Fruit fly (Drosophila melanogaster) whole organism, embryonic: ENCODE results near the gene DCTN6-p27.
A peak's percentile ranks its signal among the peaks of the same experiment; 100 is the strongest.

Experiments
- Asciz ChIP-seq: fragments of 200-800 bp; sonication (Bioruptor generic); optimal IDR thresholded peaks from 2 replicates; lab custom pipeline; 2017; ENCODE audit warnings: missing biosample characterization, mild to moderate bottlenecking, missing genetic modification characterization, missing genetic modification reagents
- Bdp1 ChIP-seq: fragments of 200-800 bp; sonication (Bioruptor generic); optimal IDR thresholded peaks from 3 replicates; lab custom pipeline; 2016; ENCODE audit warnings: missing biosample characterization, missing genetic modification characterization
- Blimp-1 ChIP-seq: fragments of 200-800 bp; sonication (Bioruptor generic); optimal IDR thresholded peaks from 3 replicates; lab custom pipeline; 2018; ENCODE audit warnings: missing biosample characterization, missing genetic modification characterization, mild to moderate bottlenecking, moderate library complexity, missing genetic modification reagents
- CG10274 ChIP-seq: fragments of 200-800 bp; sonication (Bioruptor generic); optimal IDR thresholded peaks from 3 replicates; lab custom pipeline; 2017; ENCODE audit warnings: missing biosample characterization, mild to moderate bottlenecking, missing genetic modification characterization
- CG11723 ChIP-seq: fragments of 200-800 bp; sonication (Bioruptor generic); optimal IDR thresholded peaks from 2 replicates; lab custom pipeline; 2017; ENCODE audit warnings: missing biosample characterization, mild to moderate bottlenecking, missing genetic modification characterization
- CG12299 ChIP-seq: fragments of 200-800 bp; sonication (Bioruptor generic); optimal IDR thresholded peaks from 2 replicates; lab custom pipeline; 2018; ENCODE audit warnings: missing biosample characterization, mild to moderate bottlenecking, missing genetic modification characterization
- CG13296 ChIP-seq: fragments of 200-800 bp; sonication (Bioruptor generic); optimal IDR thresholded peaks from 3 replicates; lab custom pipeline; 2018; ENCODE audit warnings: missing biosample characterization, mild to moderate bottlenecking, missing genetic modification characterization
- CG13424 ChIP-seq: fragments of 200-800 bp; sonication (Bioruptor generic); optimal IDR thresholded peaks from 2 replicates; lab custom pipeline; 2019; ENCODE audit warnings: missing biosample characterization, mild to moderate bottlenecking, missing genetic modification characterization, moderate library complexity
- CG13624 ChIP-seq: fragments of 200-800 bp; sonication (Bioruptor generic); optimal IDR thresholded peaks from 2 replicates; lab custom pipeline; 2016; ENCODE audit warnings: missing biosample characterization, missing genetic modification characterization
- CG16779 ChIP-seq: fragments of 200-800 bp; sonication (Bioruptor generic); IDR thresholded peaks from 2 replicates; pipeline ENCODE4 v1.3.6; 2022; ENCODE audit warnings: missing biosample characterization, missing genetic modification characterization
- CG16863 ChIP-seq: fragments of 200-800 bp; sonication (Bioruptor generic); optimal IDR thresholded peaks from 3 replicates; lab custom pipeline; 2016; ENCODE audit warnings: missing biosample characterization, missing genetic modification characterization
- CG1792 ChIP-seq: fragments of 200-800 bp; sonication (Bioruptor generic); optimal IDR thresholded peaks from 2 replicates; lab custom pipeline; 2016; ENCODE audit warnings: missing biosample characterization, missing genetic modification characterization
- CG2116 ChIP-seq: fragments of 200-800 bp; sonication (Bioruptor generic); optimal IDR thresholded peaks from 3 replicates; lab custom pipeline; 2018; ENCODE audit warnings: missing biosample characterization, mild to moderate bottlenecking, missing genetic modification characterization
- CG2199 ChIP-seq: fragments of 200-800 bp; sonication (Bioruptor generic); IDR thresholded peaks from 3 replicates; pipeline ENCODE4 v1.3.6; 2022; ENCODE audit warnings: missing biosample characterization, missing genetic modification characterization
- CG34376 ChIP-seq: fragments of 200-800 bp; sonication (Bioruptor generic); optimal IDR thresholded peaks from 2 replicates; lab custom pipeline; 2018; ENCODE audit warnings: missing biosample characterization, mild to moderate bottlenecking, missing genetic modification characterization
- CG42726 ChIP-seq: fragments of 200-800 bp; sonication (Bioruptor generic); IDR thresholded peaks from 2 replicates; pipeline ENCODE4 v1.3.6; 2022; ENCODE audit warnings: missing biosample characterization, missing genetic modification characterization; ENCODE audit not compliant: partially characterized antibody
- CG4854 ChIP-seq: fragments of 200-800 bp; sonication (Bioruptor generic); optimal IDR thresholded peaks from 2 replicates; lab custom pipeline; 2016; ENCODE audit warnings: missing biosample characterization, missing genetic modification characterization, inconsistent platforms
- CG7271 ChIP-seq: fragments of 200-800 bp; sonication (Bioruptor generic); optimal IDR thresholded peaks from 2 replicates; lab custom pipeline; 2018; ENCODE audit warnings: missing biosample characterization, mild to moderate bottlenecking, missing genetic modification characterization, moderate library complexity
- CG7963 ChIP-seq: fragments of 200-800 bp; sonication (Bioruptor generic); IDR thresholded peaks from 3 replicates; pipeline ENCODE4 v1.3.6; 2022; ENCODE audit warnings: missing biosample characterization, missing genetic modification characterization; ENCODE audit not compliant: partially characterized antibody
- CG9609 ChIP-seq: fragments of 200-800 bp; sonication (Bioruptor generic); optimal IDR thresholded peaks from 3 replicates; lab custom pipeline; 2016; ENCODE audit warnings: missing biosample characterization, missing genetic modification characterization
- CG9817 ChIP-seq: fragments of 200-800 bp; sonication (Bioruptor generic); optimal IDR thresholded peaks from 2 replicates; lab custom pipeline; 2018; ENCODE audit warnings: missing biosample characterization, mild to moderate bottlenecking, missing genetic modification characterization, moderate library complexity
- CkIIα-i1 ChIP-seq: fragments of 200-800 bp; sonication (Bioruptor generic); IDR thresholded peaks from 2 replicates; pipeline ENCODE4 v1.3.6; 2022; ENCODE audit warnings: missing biosample characterization, missing genetic modification characterization
- D ChIP-seq, 2 experiments: fragments of 200-800 bp in 1 of 2; fragments of >200 bp in 1 of 2; sonication (Bioruptor generic) in 1 of 2; optimal IDR thresholded peaks; 2 replicates in 1 of 2; 3 replicates in 1 of 2; lab custom pipeline; 2017; ENCODE audit warnings: mild to moderate bottlenecking in 1 of 2, missing biosample characterization in 1 of 2, missing genetic modification characterization in 1 of 2, missing genetic modification reagents in 1 of 2
- H15 ChIP-seq: fragments of 200-800 bp; sonication (Bioruptor generic); IDR thresholded peaks from 3 replicates; pipeline ENCODE4 v1.3.6; 2022; ENCODE audit warnings: missing biosample characterization, missing genetic modification characterization
- Hand ChIP-seq: fragments of 200-800 bp; sonication (Bioruptor generic); optimal IDR thresholded peaks from 2 replicates; lab custom pipeline; 2017; ENCODE audit warnings: mild to moderate bottlenecking, missing biosample characterization, missing genetic modification reagents, missing genetic modification characterization
- Hmx ChIP-seq: fragments of 200-800 bp; sonication (Bioruptor generic); optimal IDR thresholded peaks from 2 replicates; lab custom pipeline; 2016; ENCODE audit warnings: missing biosample characterization, missing genetic modification characterization
- MESR4 ChIP-seq: fragments of 200-800 bp; sonication (Bioruptor generic); optimal IDR thresholded peaks from 2 replicates; lab custom pipeline; 2018; ENCODE audit warnings: missing biosample characterization, mild to moderate bottlenecking, missing genetic modification characterization, moderate library complexity
- NK7.1 ChIP-seq: fragments of 200-800 bp; sonication (Bioruptor generic); optimal IDR thresholded peaks from 3 replicates; lab custom pipeline; 2016; ENCODE audit warnings: missing biosample characterization, missing genetic modification characterization
- Oaz ChIP-seq: fragments of 200-800 bp; sonication (Bioruptor generic); IDR thresholded peaks from 2 replicates; pipeline ENCODE4 v1.3.6; 2022; ENCODE audit warnings: missing biosample characterization, missing genetic modification characterization
- Pdp1 ChIP-seq, 2 experiments: fragments of 200-800 bp; sonication (Bioruptor generic); optimal IDR thresholded peaks; 3 replicates each; lab custom pipeline; 2016; ENCODE audit warnings: missing biosample characterization in 2 of 2, missing genetic modification characterization in 2 of 2, mild to moderate bottlenecking in 1 of 2, moderate library complexity in 1 of 2
- Rfx ChIP-seq: fragments of 200-800 bp; sonication (Bioruptor generic); IDR thresholded peaks from 2 replicates; pipeline ENCODE4 v1.3.6; 2022; ENCODE audit warnings: missing biosample characterization, missing genetic modification characterization
- YL-1 ChIP-seq: fragments of 200-800 bp; sonication (Bioruptor generic); optimal IDR thresholded peaks from 3 replicates; lab custom pipeline; 2017; ENCODE audit warnings: missing biosample characterization, mild to moderate bottlenecking, missing genetic modification characterization
- abd-A ChIP-seq: fragments of 200-800 bp; sonication (Bioruptor generic); optimal IDR thresholded peaks from 3 replicates; lab custom pipeline; 2019; ENCODE audit warnings: missing biosample characterization, mild to moderate bottlenecking, missing genetic modification characterization, moderate library complexity
- aop ChIP-seq: fragments of 200-800 bp; sonication (Bioruptor generic); IDR thresholded peaks from 2 replicates; pipeline ENCODE4 v1.3.6; 2022; ENCODE audit warnings: missing biosample characterization, missing genetic modification characterization
- crol ChIP-seq: fragments of 200-800 bp; sonication (Bioruptor generic); IDR thresholded peaks from 2 replicates; pipeline ENCODE4 v1.3.6; 2022; ENCODE audit warnings: missing biosample characterization, missing genetic modification characterization
- dan ChIP-seq: fragments of 200-800 bp; sonication (Bioruptor generic); IDR thresholded peaks from 2 replicates; pipeline ENCODE4 v1.3.6; 2022; ENCODE audit warnings: missing biosample characterization, missing genetic modification characterization
- danr ChIP-seq: fragments of 200-800 bp; sonication (Bioruptor generic); IDR thresholded peaks from 2 replicates; pipeline ENCODE4 v1.3.6; 2022; ENCODE audit warnings: missing biosample characterization, missing genetic modification characterization
- fd3F ChIP-seq: fragments of 200-800 bp; sonication (Bioruptor generic); optimal IDR thresholded peaks from 2 replicates; lab custom pipeline; 2018; ENCODE audit warnings: missing biosample characterization, mild to moderate bottlenecking, missing genetic modification characterization, moderate library complexity
- gcm2 ChIP-seq: fragments of 200-800 bp; sonication (Bioruptor generic); optimal IDR thresholded peaks from 2 replicates; lab custom pipeline; 2016; ENCODE audit warnings: missing biosample characterization, missing genetic modification characterization
- nerfin-2 ChIP-seq: fragments of 200-800 bp; sonication (Bioruptor generic); IDR thresholded peaks from 2 replicates; pipeline ENCODE4 v1.3.6; 2022; ENCODE audit warnings: missing biosample characterization, missing genetic modification characterization; ENCODE audit not compliant: partially characterized antibody
- peb ChIP-seq: fragments of 200-800 bp; sonication (Bioruptor generic); IDR thresholded peaks from 2 replicates; pipeline ENCODE4 v1.3.6; 2022; ENCODE audit warnings: missing biosample characterization, missing genetic modification characterization
- scrt ChIP-seq: fragments of 200-800 bp; sonication (Bioruptor generic); optimal IDR thresholded peaks from 2 replicates; lab custom pipeline; 2018; ENCODE audit warnings: missing biosample characterization, mild to moderate bottlenecking, missing genetic modification characterization, moderate library complexity
- sens ChIP-seq: fragments of 200-800 bp; sonication (Bioruptor generic); peaks from one replicate; lab custom pipeline; 2016; ENCODE audit warnings: missing biosample characterization, missing genetic modification characterization
- sug ChIP-seq: fragments of 200-800 bp; optimal IDR thresholded peaks from 2 replicates; lab custom pipeline; 2019; ENCODE audit warnings: missing biosample characterization, mild to moderate bottlenecking, missing genetic modification characterization, moderate library complexity
- tap ChIP-seq: fragments of 200-800 bp; optimal IDR thresholded peaks from 3 replicates; lab custom pipeline; 2019; ENCODE audit warnings: missing biosample characterization, mild to moderate bottlenecking, missing genetic modification characterization, moderate library complexity
- tll ChIP-seq, 2 experiments: fragments of 200-800 bp in 1 of 2; fragments of >200 bp in 1 of 2; sonication (Bioruptor generic) in 1 of 2; optimal IDR thresholded peaks; 2 replicates each; lab custom pipeline; 2017 to 2019; ENCODE audit warnings: missing biosample characterization in 2 of 2, missing genetic modification characterization in 2 of 2, mild to moderate bottlenecking in 1 of 2, moderate library complexity in 1 of 2
- ttk ChIP-seq: fragments of 200-800 bp; sonication (Bioruptor generic); IDR thresholded peaks from 2 replicates; pipeline ENCODE4 v2.1.2; 2022; ENCODE audit warnings: missing biosample characterization, missing genetic modification characterization
- wek ChIP-seq: fragments of 200-800 bp; sonication (Bioruptor generic); optimal IDR thresholded peaks from 3 replicates; lab custom pipeline; 2018; ENCODE audit warnings: missing biosample characterization, mild to moderate bottlenecking, missing genetic modification characterization, moderate library complexity
- yki ChIP-seq: fragments of >200 bp; optimal IDR thresholded peaks from 3 replicates; lab custom pipeline; 2018

The DCTN6-p27 gene

DNA sequence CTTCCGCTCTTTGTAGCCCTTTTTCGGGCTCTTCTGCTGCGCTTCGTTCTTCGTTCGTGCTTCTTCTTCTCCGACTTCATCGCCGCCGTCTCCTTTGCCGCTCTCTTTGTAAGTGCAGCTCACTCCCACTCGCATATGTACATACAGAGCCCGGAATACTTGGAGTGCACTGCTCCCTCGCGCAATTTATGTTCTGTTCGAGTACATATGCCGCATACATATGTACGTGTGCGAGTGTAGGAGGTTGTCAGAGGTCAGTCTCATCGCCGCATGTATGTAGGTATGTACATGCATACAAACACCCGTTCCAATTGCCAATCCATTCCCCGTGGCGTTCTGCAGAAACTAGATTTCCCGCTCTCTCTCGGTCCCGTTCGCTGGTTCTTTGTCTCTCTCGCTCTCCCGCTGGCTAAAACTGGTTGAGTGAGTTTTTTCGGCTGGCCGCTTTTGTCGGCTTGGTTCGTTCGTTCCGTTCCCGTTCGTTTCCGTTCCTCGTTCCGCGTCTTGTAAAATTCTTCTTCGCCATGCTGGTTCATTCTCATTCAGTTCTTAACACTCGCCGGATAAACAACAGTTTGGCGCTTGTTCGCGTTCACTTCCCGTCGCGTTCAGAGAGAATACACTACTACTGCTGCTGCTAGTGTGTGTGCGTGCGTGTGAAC lies 26.0 kb downstream of the DCTN6-p27 start (continued):
- TF ChIP-seq peb (0 out of 2 replicates have a peak, but pooled peaks have one; percentile 9), ttk (GFP tag; lab: Robert Waterston, UW) (no peak), wek (GFP tag; lab: Kevin White, UChicago) (peak; percentile 42), H15 (GFP tag; lab: Robert Waterston, UW) (no peak), CG10274 (no peak), Pdp1 (GFP tag; optimal IDR thresholded peaks at IDR 0.05; lab: Kevin White, UChicago) (no peak), yki (lab: Kevin White, UChicago) (peak; percentile 52), gcm2 (GFP tag; lab: Kevin White, UChicago) (no peak), CG4854 (GFP tag; lab: Kevin White, UChicago) (no peak), CG11723 (peak; percentile 0), Rfx (GFP tag; lab: Robert Waterston, UW) (peak; percentile 37; the same call in 1 of the 2 replicates), MESR4 (GFP tag; lab: Kevin White, UChicago) (no peak), CG12299 (tag; lab: Kevin White, UChicago) (peak; percentile 46), Hand (GFP tag; lab: Kevin White, UChicago) (peak; percentile 71), Hmx (GFP tag; lab: Kevin White, UChicago) (no peak), nerfin-2 (no peak), CG1792 (GFP tag; lab: Kevin White, UChicago) (no peak), tap (tag; lab: Kevin White, UChicago) (no peak), CG9609 (GFP tag; lab: Kevin White, UChicago) (no peak), aop (GFP tag; lab: Robert Waterston, UW) (peak; percentile 66; the same call in 1 of the 2 replicates), Asciz (GFP tag; lab: Kevin White, UChicago) (no peak), CkIIα-i1 (GFP tag; lab: Robert Waterston, UW) (no peak), Blimp-1 (no peak), dan (GFP tag; lab: Robert Waterston, UW) (no peak), CG9817 (tag; lab: Kevin White, UChicago) (no peak), YL-1 (GFP tag; lab: Kevin White, UChicago) (peak; percentile 3), CG42726 (GFP tag; lab: Robert Waterston, UW) (peak; percentile 75; the same call in 1 of the 2 replicates), fd3F (GFP tag; lab: Kevin White, UChicago) (no peak), Oaz (GFP tag; lab: Robert Waterston, UW) (no peak), CG7963 (GFP tag; lab: Robert Waterston, UW) (0 out of 3 replicates have a peak, but pooled peaks have one; percentile 34), CG13296 (GFP tag; lab: Kevin White, UChicago) (peak; percentile 64), danr (GFP tag; lab: Robert Waterston, UW) (no peak), CG13424 (no peak), sug (tag; lab: Kevin White, UChicago) (peak; percentile 56), CG16779 (GFP tag; lab: Robert Waterston, UW) (no peak), NK7.1 (GFP tag; lab: Kevin White, UChicago) (no peak), CG2199 (GFP tag; lab: Robert Waterston, UW) (peak; percentile 55; the same call in 2 of the 3 replicates), CG2116 (peak; percentile 6), crol (no peak), abd-A (peak; percentile 70), CG16863 (GFP tag; lab: Kevin White, UChicago) (no peak), Bdp1 (GFP tag; lab: Kevin White, UChicago) (no peak), sens (GFP tag; lab: Kevin White, UChicago) (peak; percentile 88), scrt (GFP tag; lab: Kevin White, UChicago) (peak; percentile 78), CG34376 (peak; percentile 85), CG7271 (tag; lab: Kevin White, UChicago) (peak; percentile 30), D (optimal IDR thresholded peaks at IDR 0.05; lab: Kevin White, UChicago) (peak; percentile 45), D (GFP tag; optimal IDR thresholded peaks at IDR 0.05; lab: Kevin White, UChicago) (no peak), tll (GFP tag; optimal IDR thresholded peaks at IDR 0.05; lab: Kevin White, UChicago) (no peak), CG13624 (GFP tag; lab: Kevin White, UChicago) (no peak)
